Worm (Caenorhabditis elegans) whole organism, L4 larva: Measurements from ENCODE around the gene rpl-10.

Source experiments
- ceh-32 ChIP-seq: sonication (generic microtip); optimal IDR thresholded peaks from 2 replicates; lab custom pipeline; 2016; ENCODE audit warnings: mild to moderate bottlenecking, missing genetic modification characterization, missing compliant biosample characterization; ENCODE audit not compliant: poor library complexity
- lin-13 ChIP-seq: fragments of 150-350 bp; optimal IDR thresholded peaks from 2 replicates; lab custom pipeline; 2014; ENCODE audit warnings: missing biosample characterization, missing genetic modification reagents, missing genetic modification characterization
- snpc-1.2 ChIP-seq: fragments of 200-800 bp; sonication (Bioruptor generic); IDR thresholded peaks from 2 replicates; pipeline ENCODE4 v1.3.6; 2022; ENCODE audit warnings: missing genetic modification reagents, missing genetic modification characterization, missing compliant biosample characterization
- snpc-4 ChIP-seq: fragments of 150-350 bp; optimal IDR thresholded peaks from 2 replicates; lab custom pipeline; 2014; ENCODE audit warnings: missing biosample characterization, missing genetic modification characterization
- zag-1 ChIP-seq: fragments of 150-350 bp; optimal IDR thresholded peaks from 2 replicates; lab custom pipeline; 2014; ENCODE audit warnings: missing biosample characterization, missing genetic modification characterization

DNA sequence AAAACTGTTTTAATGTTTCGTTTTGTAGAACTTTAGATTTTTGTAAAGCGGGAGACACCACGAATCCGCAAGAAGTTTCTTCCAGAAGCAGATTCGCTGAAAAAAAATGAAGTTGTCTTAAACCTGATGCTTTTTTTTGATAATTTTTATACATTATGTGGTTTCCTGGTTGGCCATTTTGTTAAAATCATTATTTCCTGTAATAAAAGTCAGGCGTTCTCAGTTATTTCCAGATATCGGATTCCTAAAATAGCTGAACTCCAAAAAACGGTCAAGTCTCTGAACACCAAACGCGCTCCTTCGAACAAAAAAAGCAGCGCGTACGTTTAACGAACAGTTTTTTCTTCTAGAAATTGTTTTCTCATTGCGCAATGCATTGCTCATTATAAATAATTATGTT lies 6.3 kb upstream of the rpl-10 start:
- TF ChIP-seq ceh-32 (tag; lab: Kevin White, UChicago) (no peak), snpc-4 (tag; lab: Kevin White, UChicago) (no peak), zag-1 (tag; lab: Kevin White, UChicago) (no peak), lin-13 (GFP tag; lab: Kevin White, UChicago) (no peak), snpc-1.2 (GFP tag; lab: Robert Waterston, UW) (no peak)
